Fruit fly (Drosophila melanogaster) whole organism, prepupa: ENCODE data around the gene CG32295.

Experiments
- CG10631 ChIP-seq: fragments of 200-800 bp; sonication (Bioruptor generic); optimal IDR thresholded peaks from 2 replicates; lab custom pipeline; 2016; ENCODE audit warnings: missing biosample characterization, missing genetic modification characterization
- CG10669 ChIP-seq: fragments of 200-800 bp; sonication (Bioruptor generic); optimal IDR thresholded peaks from 3 replicates; lab custom pipeline; 2018; ENCODE audit warnings: missing biosample characterization, mild to moderate bottlenecking, missing genetic modification characterization, moderate library complexity
- CG11294 ChIP-seq: fragments of 200-800 bp; sonication (Bioruptor generic); IDR thresholded peaks from 2 replicates; pipeline ENCODE4 v1.3.6; 2022; ENCODE audit warnings: missing biosample characterization, missing genetic modification characterization
- CG11762 ChIP-seq: fragments of 200-800 bp; sonication (Bioruptor generic); optimal IDR thresholded peaks from 3 replicates; lab custom pipeline; 2016; ENCODE audit warnings: missing biosample characterization, missing genetic modification characterization; ENCODE audit not compliant: insufficient read depth
- CG11902 ChIP-seq: fragments of 200-800 bp; sonication (Bioruptor generic); optimal IDR thresholded peaks from 3 replicates; lab custom pipeline; 2016; ENCODE audit warnings: missing biosample characterization, missing genetic modification characterization
- CG15336 ChIP-seq: fragments of 200-800 bp; sonication (Bioruptor generic); IDR thresholded peaks from 2 replicates; pipeline ENCODE4 v1.3.6; 2022; ENCODE audit warnings: missing biosample characterization, missing genetic modification characterization
- CG1621 ChIP-seq: fragments of 200-800 bp; sonication (Bioruptor generic); optimal IDR thresholded peaks from 3 replicates; lab custom pipeline; 2018; ENCODE audit warnings: missing biosample characterization, mild to moderate bottlenecking, missing genetic modification characterization
- CG16779 ChIP-seq: fragments of 200-800 bp; sonication (Bioruptor generic); optimal IDR thresholded peaks from 3 replicates; lab custom pipeline; 2017; ENCODE audit warnings: missing biosample characterization, mild to moderate bottlenecking, missing genetic modification characterization
- CG3032 ChIP-seq: fragments of 200-800 bp; optimal IDR thresholded peaks from 2 replicates; lab custom pipeline; 2019; ENCODE audit warnings: missing biosample characterization, mild to moderate bottlenecking, missing genetic modification characterization, moderate library complexity
- CG31627 ChIP-seq: fragments of 200-800 bp; sonication (Bioruptor generic); optimal IDR thresholded peaks from 3 replicates; lab custom pipeline; 2016; ENCODE audit warnings: missing biosample characterization, missing genetic modification characterization
- CG3919 ChIP-seq: fragments of 200-800 bp; sonication (Bioruptor generic); optimal IDR thresholded peaks from 3 replicates; lab custom pipeline; 2016; ENCODE audit warnings: missing biosample characterization, missing genetic modification characterization
- CG4318 ChIP-seq: fragments of 200-800 bp; sonication (Bioruptor generic); optimal IDR thresholded peaks from 3 replicates; lab custom pipeline; 2017; ENCODE audit warnings: missing biosample characterization, mild to moderate bottlenecking, missing genetic modification characterization
- CG6163 ChIP-seq: fragments of 200-800 bp; sonication (Bioruptor generic); IDR thresholded peaks from 3 replicates; pipeline ENCODE4 v1.3.6; 2022; ENCODE audit warnings: missing biosample characterization, missing genetic modification characterization
- CG6276 ChIP-seq: fragments of 200-800 bp; sonication (Bioruptor generic); optimal IDR thresholded peaks from 2 replicates; lab custom pipeline; 2017; ENCODE audit warnings: missing biosample characterization, mild to moderate bottlenecking, missing genetic modification characterization
- CG6792 ChIP-seq: fragments of 200-800 bp; sonication (Bioruptor generic); optimal IDR thresholded peaks from 3 replicates; lab custom pipeline; 2016; ENCODE audit warnings: missing biosample characterization, missing genetic modification characterization
- CG6808 ChIP-seq: fragments of 200-800 bp; sonication (Bioruptor generic); optimal IDR thresholded peaks from 3 replicates; lab custom pipeline; 2017; ENCODE audit warnings: missing biosample characterization, missing genetic modification characterization, mild to moderate bottlenecking, moderate library complexity, missing genetic modification reagents
- CG6854 ChIP-seq: fragments of 200-800 bp; sonication (Bioruptor generic); optimal IDR thresholded peaks from 2 replicates; lab custom pipeline; 2017; ENCODE audit warnings: missing biosample characterization, mild to moderate bottlenecking, missing genetic modification characterization
- CG7368 ChIP-seq: fragments of 200-800 bp; sonication (Bioruptor generic); optimal IDR thresholded peaks from 3 replicates; lab custom pipeline; 2016; ENCODE audit warnings: missing biosample characterization, missing genetic modification characterization
- CG8119 ChIP-seq: fragments of 200-800 bp; sonication (Bioruptor generic); IDR thresholded peaks from 3 replicates; pipeline ENCODE4 v1.3.6; 2022; ENCODE audit warnings: missing biosample characterization, missing genetic modification characterization
- CG8632 ChIP-seq: fragments of 200-800 bp; sonication (Bioruptor generic); optimal IDR thresholded peaks from 3 replicates; lab custom pipeline; 2016; ENCODE audit warnings: missing biosample characterization, missing genetic modification characterization
- Eip75B ChIP-seq: fragments of 200-800 bp; sonication (Bioruptor generic); optimal IDR thresholded peaks from 3 replicates; lab custom pipeline; 2016; ENCODE audit warnings: missing biosample characterization, missing genetic modification characterization
- Eip78C ChIP-seq: fragments of 200-800 bp; sonication (Bioruptor generic); peaks from one replicate; lab custom pipeline; 2016; ENCODE audit warnings: missing biosample characterization, missing genetic modification characterization
- Ets21C ChIP-seq: fragments of 200-800 bp; sonication (Bioruptor generic); optimal IDR thresholded peaks from 3 replicates; lab custom pipeline; 2016; ENCODE audit warnings: missing biosample characterization, missing genetic modification characterization
- Gug ChIP-seq: fragments of 200-800 bp; sonication (Bioruptor generic); IDR thresholded peaks from 2 replicates; pipeline ENCODE4 v1.3.6; 2022; ENCODE audit warnings: missing biosample characterization, missing genetic modification characterization
- Hr38 ChIP-seq: sonication (Bioruptor generic); optimal IDR thresholded peaks from 2 replicates; lab custom pipeline; 2016; ENCODE audit warnings: missing biosample characterization, missing genetic modification characterization
- Hr39 ChIP-seq: fragments of 200-800 bp; sonication (Bioruptor generic); optimal IDR thresholded peaks from 2 replicates; lab custom pipeline; 2016; ENCODE audit warnings: missing biosample characterization, missing genetic modification characterization
- Hr4 ChIP-seq: fragments of 200-800 bp; sonication (Bioruptor generic); optimal IDR thresholded peaks from 3 replicates; lab custom pipeline; 2016; ENCODE audit warnings: missing biosample characterization, missing genetic modification characterization
- Lpt ChIP-seq: fragments of 200-800 bp; sonication (Bioruptor generic); optimal IDR thresholded peaks from 3 replicates; lab custom pipeline; 2016; ENCODE audit warnings: missing biosample characterization, missing genetic modification characterization
- Met ChIP-seq: fragments of 200-800 bp; sonication (Bioruptor generic); optimal IDR thresholded peaks from 3 replicates; lab custom pipeline; 2016; ENCODE audit warnings: missing biosample characterization, missing genetic modification characterization
- Smox ChIP-seq: fragments of 200-800 bp; sonication (Bioruptor generic); optimal IDR thresholded peaks from 3 replicates; lab custom pipeline; 2016; ENCODE audit warnings: missing biosample characterization, missing genetic modification characterization
- Sox102F ChIP-seq: fragments of 200-800 bp; sonication (Bioruptor generic); optimal IDR thresholded peaks from 2 replicates; lab custom pipeline; 2016; ENCODE audit warnings: missing biosample characterization, mild to moderate bottlenecking, missing genetic modification characterization
- Sox15 ChIP-seq: fragments of 200-800 bp; sonication (Bioruptor generic); optimal IDR thresholded peaks from 3 replicates; lab custom pipeline; 2016; ENCODE audit warnings: missing biosample characterization, missing genetic modification characterization
- acj6 ChIP-seq: fragments of 200-800 bp; sonication (Bioruptor generic); optimal IDR thresholded peaks from 3 replicates; lab custom pipeline; 2016; ENCODE audit warnings: missing biosample characterization, missing genetic modification characterization
- cyc ChIP-seq: fragments of 200-800 bp; sonication (Bioruptor generic); optimal IDR thresholded peaks from 3 replicates; lab custom pipeline; 2016; ENCODE audit warnings: missing biosample characterization, missing genetic modification characterization
- dac ChIP-seq: fragments of 200-800 bp; sonication (Bioruptor generic); optimal IDR thresholded peaks from 2 replicates; lab custom pipeline; 2017; ENCODE audit warnings: missing biosample characterization, mild to moderate bottlenecking, missing genetic modification characterization
- fd59A ChIP-seq: fragments of 200-800 bp; sonication (Bioruptor generic); optimal IDR thresholded peaks from 2 replicates; lab custom pipeline; 2017; ENCODE audit warnings: missing biosample characterization, mild to moderate bottlenecking, missing genetic modification characterization, missing genetic modification reagents
- fd85E ChIP-seq: fragments of 200-800 bp; sonication (Bioruptor generic); optimal IDR thresholded peaks from 3 replicates; lab custom pipeline; 2016; ENCODE audit warnings: missing biosample characterization, missing genetic modification characterization
- lz ChIP-seq: fragments of 200-800 bp; sonication (Bioruptor generic); optimal IDR thresholded peaks from 3 replicates; lab custom pipeline; 2016; ENCODE audit warnings: missing biosample characterization, missing genetic modification characterization
- net ChIP-seq: fragments of 200-800 bp; sonication (Bioruptor generic); optimal IDR thresholded peaks from 3 replicates; lab custom pipeline; 2016; ENCODE audit warnings: missing biosample characterization, missing genetic modification characterization
- pdm3 ChIP-seq: fragments of 200-800 bp; sonication (Bioruptor generic); optimal IDR thresholded peaks from 3 replicates; lab custom pipeline; 2016; ENCODE audit warnings: missing biosample characterization, missing genetic modification characterization
- salr ChIP-seq, 2 experiments: fragments of 200-800 bp; sonication (Bioruptor generic); optimal IDR thresholded peaks; 3 replicates each; lab custom pipeline; 2016 to 2018; ENCODE audit warnings: missing biosample characterization in 2 of 2, missing genetic modification characterization in 2 of 2, mild to moderate bottlenecking in 1 of 2
- ss ChIP-seq, 2 experiments: fragments of 200-800 bp; sonication (Bioruptor generic); optimal IDR thresholded peaks; 2 replicates in 1 of 2; 3 replicates in 1 of 2; lab custom pipeline; 2017 to 2018; ENCODE audit warnings: mild to moderate bottlenecking in 2 of 2, missing biosample characterization in 2 of 2, missing genetic modification characterization in 2 of 2, moderate library complexity in 1 of 2
- svp ChIP-seq: fragments of 200-800 bp; sonication (Bioruptor generic); peaks from one replicate; lab custom pipeline; 2016; ENCODE audit warnings: missing biosample characterization, missing genetic modification characterization
- topi ChIP-seq: fragments of 200-800 bp; sonication (Bioruptor generic); optimal IDR thresholded peaks from 3 replicates; lab custom pipeline; 2016; ENCODE audit warnings: missing biosample characterization, missing genetic modification characterization
- vri ChIP-seq: fragments of 200-800 bp; sonication (Bioruptor generic); optimal IDR thresholded peaks from 3 replicates; lab custom pipeline; 2016; ENCODE audit warnings: missing biosample characterization, mild to moderate bottlenecking, missing genetic modification characterization

CG32295 gene

dm6 chr3L:2554118-2554814, 27.5 kb upstream of the CG32295 start, which contains the start of gene Spn (continued):
- peak; percentile 39; the same call in 1 of the 3 replicates for TF ChIP-seq CG8119
- TF ChIP-seq dac (GFP tag; lab: Kevin White, UChicago): peak; percentile 25
- peak; percentile 19 for TF ChIP-seq CG6792
- TF ChIP-seq vri (GFP tag; lab: Kevin White, UChicago): peak; percentile 60
- TF ChIP-seq pdm3 (GFP tag; lab: Kevin White, UChicago): no peak
- TF ChIP-seq svp (GFP tag; lab: Kevin White, UChicago): no peak
- no peak for TF ChIP-seq CG4318 (GFP tag; lab: Kevin White, UChicago)
- peak; percentile 67 for TF ChIP-seq CG6854 (GFP tag; lab: Kevin White, UChicago)
- TF ChIP-seq CG1621: no peak
- TF ChIP-seq Eip78C (GFP tag; lab: Kevin White, UChicago): peak; percentile 82
- TF ChIP-seq, all 60 proteins: peak for 20

DNA sequence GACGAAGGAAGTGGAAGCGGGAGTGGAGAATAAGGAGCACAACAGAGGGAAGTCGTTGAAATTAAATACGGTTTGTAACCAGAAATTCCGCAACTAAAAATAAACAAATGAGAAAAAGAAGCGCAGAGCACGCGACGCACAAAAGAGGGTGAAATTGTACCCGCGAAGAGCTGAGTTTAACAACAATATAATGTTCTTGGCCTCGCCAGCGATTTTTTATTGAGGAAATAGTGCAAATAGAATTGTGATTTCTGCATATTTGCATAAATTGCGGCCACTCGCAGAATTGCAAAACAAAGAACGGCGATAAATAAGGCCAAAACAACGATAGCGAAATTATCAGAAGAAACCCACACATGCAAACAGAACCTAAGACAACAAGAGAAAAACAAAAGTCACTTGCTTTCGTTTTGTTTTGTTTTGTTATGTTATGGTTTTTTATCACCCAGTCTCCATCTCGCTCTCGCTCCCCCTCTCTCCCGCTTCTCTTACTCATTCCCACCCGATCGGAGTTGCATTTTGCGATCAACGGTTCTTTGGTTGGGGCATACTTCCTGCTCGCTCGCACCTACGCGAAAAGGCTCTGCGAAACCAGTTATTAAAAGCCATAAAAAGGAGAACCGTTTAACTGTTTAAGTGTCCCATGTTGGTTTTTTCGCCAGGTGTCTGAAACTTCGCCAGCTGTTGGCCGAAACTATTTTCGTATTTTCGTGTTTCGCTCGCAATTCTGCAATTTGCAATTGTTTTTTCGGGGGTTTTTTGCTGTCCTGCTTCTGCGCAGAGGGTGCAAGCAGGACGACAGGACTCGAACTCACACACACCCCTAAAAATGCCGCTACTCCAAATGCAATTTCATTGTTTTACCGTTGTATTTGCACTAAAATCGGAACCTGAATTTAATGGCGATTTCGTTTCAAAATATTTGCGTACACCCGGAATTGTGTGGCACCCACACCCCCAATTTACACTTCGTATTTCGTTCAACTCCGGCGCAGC, 26.4 kb upstream of the CG32295 start:
- no peak for TF ChIP-seq CG11902 (GFP tag; lab: Kevin White, UChicago)
- no peak for TF ChIP-seq topi (GFP tag; lab: Kevin White, UChicago)
- no peak for TF ChIP-seq CG4318 (GFP tag; lab: Kevin White, UChicago)
- TF ChIP-seq CG10631: no peak
- peak; percentile 48 for TF ChIP-seq Sox102F (GFP tag; lab: Kevin White, UChicago)
- TF ChIP-seq fd85E (GFP tag; lab: Kevin White, UChicago): no peak
- no peak for TF ChIP-seq cyc (GFP tag; lab: Kevin White, UChicago)
- peak; percentile 74 for TF ChIP-seq CG15336 (GFP tag; lab: Robert Waterston, UW)
- peak in 1 of 2 experiments; percentile 47 for TF ChIP-seq salr (GFP tag; optimal IDR thresholded peaks at IDR 0.05; lab: Kevin White, UChicago)
- TF ChIP-seq CG3032 (tag; lab: Kevin White, UChicago): peak; percentile 66
- TF ChIP-seq fd59A (GFP tag; lab: Kevin White, UChicago): no peak
- TF ChIP-seq vri (GFP tag; lab: Kevin White, UChicago): peak; percentile 49
- peak; percentile 15 for TF ChIP-seq Eip75B (GFP tag; lab: Kevin White, UChicago)
- no peak; the same call in 1 of the 2 replicates for TF ChIP-seq CG11294 (GFP tag; lab: Robert Waterston, UW)
- TF ChIP-seq Met (GFP tag; lab: Kevin White, UChicago): peak; percentile 9
- no peak for TF ChIP-seq lz (GFP tag; lab: Kevin White, UChicago)
- no peak for TF ChIP-seq CG7368 (GFP tag; lab: Kevin White, UChicago)
- no peak for TF ChIP-seq CG3919 (GFP tag; lab: Kevin White, UChicago)
- TF ChIP-seq dac (GFP tag; lab: Kevin White, UChicago): no peak
- TF ChIP-seq Gug (GFP tag; lab: Robert Waterston, UW): no peak
- TF ChIP-seq CG11762 (GFP tag; lab: Kevin White, UChicago): peak; percentile 23
- no peak for TF ChIP-seq svp (GFP tag; lab: Kevin White, UChicago)
- TF ChIP-seq Hr39 (GFP tag; lab: Kevin White, UChicago): no peak
- peak; percentile 57 to 71 for TF ChIP-seq ss (GFP tag; optimal IDR thresholded peaks at IDR 0.05; lab: Kevin White, UChicago)
- TF ChIP-seq Hr38 (GFP tag; lab: Kevin White, UChicago): no peak
- TF ChIP-seq CG6163 (GFP tag; lab: Robert Waterston, UW): peak; percentile 90
- no peak for TF ChIP-seq CG8632 (GFP tag; lab: Kevin White, UChicago)
- no peak for TF ChIP-seq CG31627
- TF ChIP-seq Hr4: no peak
- peak; percentile 26 for TF ChIP-seq CG10669
- TF ChIP-seq pdm3 (GFP tag; lab: Kevin White, UChicago): no peak
- no peak for TF ChIP-seq CG6276
- no peak for TF ChIP-seq Smox (GFP tag; lab: Kevin White, UChicago)
- TF ChIP-seq CG6854 (GFP tag; lab: Kevin White, UChicago): peak; percentile 41
- TF ChIP-seq Lpt: peak; percentile 70
- peak; percentile 48 for TF ChIP-seq CG6808 (GFP tag; lab: Kevin White, UChicago)
- TF ChIP-seq net (GFP tag; lab: Kevin White, UChicago): peak; percentile 50
- no peak for TF ChIP-seq acj6 (GFP tag; lab: Kevin White, UChicago)
- TF ChIP-seq Ets21C: no peak
- peak; percentile 77 for TF ChIP-seq CG16779
- peak; percentile 65 for TF ChIP-seq CG1621
- no peak for TF ChIP-seq Sox15 (GFP tag; lab: Kevin White, UChicago)
- peak; percentile 78 for TF ChIP-seq CG8119
